Worm (Caenorhabditis elegans) whole organism, young adult: ENCODE measurements around the gene Y62H9A.16.
A peak's percentile ranks its signal among the peaks of the same experiment; 100 is the strongest.

Experiments used
- B0019.2 ChIP-seq: fragments of 200-800 bp; sonication (Bioruptor generic); conservative IDR thresholded peaks from 2 replicates; pipeline ENCODE4 v1.3.6; 2022; ENCODE audit warnings: missing genetic modification reagents, missing genetic modification characterization, missing compliant biosample characterization
- B0035.1 ChIP-seq: sonication (generic microtip); optimal IDR thresholded peaks from 2 replicates; lab custom pipeline; 2016; ENCODE audit warnings: missing genetic modification characterization, mild to moderate bottlenecking, missing compliant biosample characterization, missing genotype, missing genetic modification reagents
- B0261.1 ChIP-seq: sonication (generic microtip); optimal IDR thresholded peaks from 2 replicates; lab custom pipeline; 2016; ENCODE audit warnings: mild to moderate bottlenecking, missing genetic modification characterization, moderate library complexity, missing compliant biosample characterization
- B0336.3 ChIP-seq: fragments of 200-800 bp; sonication (Bioruptor generic); IDR thresholded peaks from 2 replicates; pipeline ENCODE4 v1.3.6; 2022; ENCODE audit warnings: missing genetic modification characterization, missing compliant biosample characterization
- C06A6.2 ChIP-seq: fragments of 200-800 bp; sonication (Bioruptor generic); conservative IDR thresholded peaks from 2 replicates; pipeline ENCODE4 v1.3.6; 2022; ENCODE audit warnings: missing genetic modification characterization, missing compliant biosample characterization
- D2030.7 ChIP-seq: fragments of 200-800 bp; sonication (Bioruptor generic); IDR thresholded peaks from 2 replicates; pipeline ENCODE4 v1.3.6; 2022; ENCODE audit warnings: missing genetic modification reagents, missing genetic modification characterization, missing compliant biosample characterization
- F22D6.2 ChIP-seq: sonication (generic microtip); optimal IDR thresholded peaks from 2 replicates; lab custom pipeline; 2016; ENCODE audit warnings: mild to moderate bottlenecking, missing genetic modification characterization, missing compliant biosample characterization
- F33H1.4 ChIP-seq: fragments of 200-800 bp; sonication (Bioruptor generic); IDR thresholded peaks from 2 replicates; pipeline ENCODE4 v1.3.6; 2022; ENCODE audit warnings: missing genetic modification reagents, missing genetic modification characterization, missing compliant biosample characterization
- F52B5.7 ChIP-seq: sonication (generic microtip); optimal IDR thresholded peaks from 2 replicates; lab custom pipeline; 2016; ENCODE audit warnings: mild to moderate bottlenecking, missing genetic modification characterization, missing compliant biosample characterization
- F57A8.1 ChIP-seq: fragments of 200-800 bp; sonication (Bioruptor generic); optimal IDR thresholded peaks from 2 replicates; lab custom pipeline; 2018; ENCODE audit warnings: mild to moderate bottlenecking, missing genetic modification characterization, moderate library complexity, missing compliant biosample characterization
- K11D2.4 ChIP-seq: fragments of 200-800 bp; sonication (Bioruptor generic); IDR thresholded peaks from 2 replicates; pipeline ENCODE4 v1.3.6; 2022; ENCODE audit warnings: missing genetic modification reagents, missing genetic modification characterization, missing compliant biosample characterization
- K12H6.12 ChIP-seq: fragments of 200-800 bp; sonication (Bioruptor generic); optimal IDR thresholded peaks from 2 replicates; lab custom pipeline; 2018; ENCODE audit warnings: mild to moderate bottlenecking, missing genetic modification characterization, missing compliant biosample characterization
- T07F8.4 ChIP-seq: sonication (generic microtip); optimal IDR thresholded peaks from 2 replicates; lab custom pipeline; 2016; ENCODE audit warnings: mild to moderate bottlenecking, missing genetic modification characterization, moderate library complexity, missing compliant biosample characterization
- Y53G8AR.9 ChIP-seq: fragments of 200-800 bp; sonication (Bioruptor generic); conservative IDR thresholded peaks from 2 replicates; pipeline ENCODE4 v1.3.6; 2022; ENCODE audit warnings: missing genetic modification reagents, missing genetic modification characterization, missing compliant biosample characterization
- Y56A3A.18 ChIP-seq: fragments of 200-800 bp; sonication (Bioruptor generic); IDR thresholded peaks from 2 replicates; pipeline ENCODE4 v1.3.6; 2022; ENCODE audit warnings: missing genetic modification reagents, missing genetic modification characterization, missing compliant biosample characterization
- Y67H2A.10 ChIP-seq: fragments of 200-800 bp; sonication (Bioruptor generic); conservative IDR thresholded peaks from 2 replicates; pipeline ENCODE4 v1.3.6; 2022; ENCODE audit warnings: missing genetic modification reagents, missing genetic modification characterization, missing compliant biosample characterization
- Y79H2A.3 ChIP-seq: fragments of 200-800 bp; sonication (Bioruptor generic); conservative IDR thresholded peaks from 2 replicates; pipeline ENCODE4 v1.3.6; 2022; ENCODE audit warnings: missing genetic modification reagents, missing genetic modification characterization, missing compliant biosample characterization
- akir-1 ChIP-seq: fragments of 200-800 bp; sonication (Bioruptor generic); optimal IDR thresholded peaks from 2 replicates; lab custom pipeline; 2018; ENCODE audit warnings: mild to moderate bottlenecking, missing genetic modification characterization, moderate library complexity, missing compliant biosample characterization
- ama-1 ChIP-seq, 3 experiments: fragments of 150-350 bp in 1 of 3; sonication (generic microtip) in 2 of 3; optimal IDR thresholded peaks; 2 replicates each; lab custom pipeline; 2014 to 2018; ENCODE audit warnings: missing biosample characterization in 2 of 3, missing genetic modification characterization in 2 of 3, missing genetic modification reagents in 2 of 3
- aptf-2 ChIP-seq: fragments of 200-800 bp; sonication (Bioruptor generic); conservative IDR thresholded peaks from 2 replicates; pipeline ENCODE4 v1.3.6; 2022; ENCODE audit warnings: missing genetic modification reagents, missing genetic modification characterization, missing compliant biosample characterization
- atf-7 ChIP-seq: sonication (generic microtip); optimal IDR thresholded peaks from 2 replicates; lab custom pipeline; 2017; ENCODE audit warnings: mild to moderate bottlenecking, missing genetic modification characterization, missing compliant biosample characterization
- attf-6 ChIP-seq: fragments of 200-800 bp; sonication (Bioruptor generic); IDR thresholded peaks from 2 replicates; pipeline ENCODE4 v1.3.6; 2022; ENCODE audit warnings: missing genetic modification reagents, missing genetic modification characterization, missing compliant biosample characterization
- bed-1 ChIP-seq: fragments of 200-800 bp; sonication (Bioruptor generic); IDR thresholded peaks from 2 replicates; pipeline ENCODE4 v1.3.6; 2022; ENCODE audit warnings: missing genetic modification reagents, missing genetic modification characterization, missing compliant biosample characterization
- cebp-2 ChIP-seq: fragments of 200-800 bp; sonication (Bioruptor generic); IDR thresholded peaks from 2 replicates; pipeline ENCODE4 v1.3.6; 2022; ENCODE audit warnings: missing genetic modification characterization, missing compliant biosample characterization
- ceh-58 ChIP-seq: fragments of 200-800 bp; sonication (Bioruptor generic); IDR thresholded peaks from 2 replicates; pipeline ENCODE4 v1.3.6; 2022; ENCODE audit warnings: missing genetic modification characterization, missing compliant biosample characterization
- ceh-91 ChIP-seq: fragments of 200-800 bp; sonication (Bioruptor generic); IDR thresholded peaks from 2 replicates; pipeline ENCODE4 v1.3.6; 2022; ENCODE audit warnings: missing genetic modification reagents, missing genetic modification characterization, missing compliant biosample characterization
- chd-7 ChIP-seq: sonication (generic microtip); optimal IDR thresholded peaks from 2 replicates; lab custom pipeline; 2016; ENCODE audit warnings: mild to moderate bottlenecking, missing genetic modification characterization, moderate library complexity, missing compliant biosample characterization
- dpff-1 ChIP-seq: sonication (generic microtip); optimal IDR thresholded peaks from 2 replicates; lab custom pipeline; 2017; ENCODE audit warnings: mild to moderate bottlenecking, missing genetic modification characterization, missing compliant biosample characterization
- ets-4 ChIP-seq: fragments of 200-800 bp; sonication (Bioruptor generic); optimal IDR thresholded peaks from 2 replicates; lab custom pipeline; 2018; ENCODE audit warnings: mild to moderate bottlenecking, missing genetic modification characterization, missing compliant biosample characterization
- gei-17 ChIP-seq: fragments of 200-800 bp; sonication (Bioruptor generic); optimal IDR thresholded peaks from 2 replicates; lab custom pipeline; 2018; ENCODE audit warnings: mild to moderate bottlenecking, missing genetic modification characterization, missing compliant biosample characterization
- him-1 ChIP-seq: sonication (generic microtip); optimal IDR thresholded peaks from 2 replicates; lab custom pipeline; 2016; ENCODE audit warnings: missing genotype, missing genetic modification reagents, missing genetic modification characterization, missing compliant biosample characterization
- hmg-1.2 ChIP-seq: fragments of 200-800 bp; sonication (Bioruptor generic); IDR thresholded peaks from 2 replicates; pipeline ENCODE4 v1.3.6; 2022; ENCODE audit warnings: missing genetic modification reagents, missing genetic modification characterization, missing compliant biosample characterization
- hrde-1 ChIP-seq: sonication (generic microtip); optimal IDR thresholded peaks from 2 replicates; lab custom pipeline; 2016; ENCODE audit warnings: missing genetic modification characterization, mild to moderate bottlenecking, missing compliant biosample characterization, moderate library complexity, missing genotype, missing genetic modification reagents, borderline replicate concordance
- let-526 ChIP-seq: fragments of 200-800 bp; sonication (Bioruptor generic); IDR thresholded peaks from 2 replicates; pipeline ENCODE4 v1.3.6; 2022; ENCODE audit warnings: missing genetic modification reagents, missing genetic modification characterization, missing compliant biosample characterization
- lsl-1 ChIP-seq: fragments of 200-800 bp; sonication (Bioruptor generic); optimal IDR thresholded peaks from 2 replicates; lab custom pipeline; 2018; ENCODE audit warnings: mild to moderate bottlenecking, missing genetic modification characterization, moderate library complexity, missing compliant biosample characterization
- lsy-27 ChIP-seq: sonication (generic microtip); optimal IDR thresholded peaks from 2 replicates; lab custom pipeline; 2017; ENCODE audit warnings: missing genetic modification characterization, mild to moderate bottlenecking, missing compliant biosample characterization, antibody characterized with exemption, missing genotype, borderline replicate concordance; ENCODE audit not compliant: insufficient read depth
- mel-28 ChIP-seq: sonication (generic microtip); optimal IDR thresholded peaks from 2 replicates; lab custom pipeline; 2016; ENCODE audit warnings: borderline replicate concordance, mild to moderate bottlenecking, missing genetic modification characterization, missing compliant biosample characterization
- mxl-1 ChIP-seq: sonication (generic microtip); optimal IDR thresholded peaks from 2 replicates; lab custom pipeline; 2016; ENCODE audit warnings: missing genetic modification characterization, missing compliant biosample characterization
- nfya-1 ChIP-seq: sonication (generic microtip); optimal IDR thresholded peaks from 2 replicates; lab custom pipeline; 2017; ENCODE audit warnings: antibody characterized with exemption, missing compliant biosample characterization, missing genetic modification characterization, borderline replicate concordance; ENCODE audit not compliant: insufficient read depth
- nhr-27 ChIP-seq: fragments of 200-800 bp; sonication (Bioruptor generic); optimal IDR thresholded peaks from 2 replicates; lab custom pipeline; 2018; ENCODE audit warnings: mild to moderate bottlenecking, missing genetic modification characterization, moderate library complexity, missing compliant biosample characterization
- rcor-1 ChIP-seq: fragments of 200-800 bp; sonication (Bioruptor generic); IDR thresholded peaks from 2 replicates; pipeline ENCODE4 v1.3.6; 2022; ENCODE audit warnings: missing genetic modification reagents, missing genetic modification characterization, missing compliant biosample characterization
- rpc-1 ChIP-seq, 2 experiments: fragments of 150-350 bp in 1 of 2; sonication (generic microtip) in 1 of 2; optimal IDR thresholded peaks; 2 replicates each; lab custom pipeline; 2014 to 2018; ENCODE audit warnings: missing biosample characterization in 1 of 2, missing genetic modification characterization in 1 of 2, missing genetic modification reagents in 1 of 2, missing genotype in 1 of 2
- snpc-1.3 ChIP-seq: sonication (generic microtip); optimal IDR thresholded peaks from 2 replicates; lab custom pipeline; 2017; ENCODE audit warnings: missing genetic modification characterization, mild to moderate bottlenecking, missing compliant biosample characterization, antibody characterized with exemption, moderate library complexity, missing genotype, missing genetic modification reagents; ENCODE audit not compliant: insufficient read depth
- somi-1 ChIP-seq: fragments of 200-800 bp; sonication (Bioruptor generic); optimal IDR thresholded peaks from 2 replicates; lab custom pipeline; 2018; ENCODE audit warnings: mild to moderate bottlenecking, missing genetic modification characterization, missing compliant biosample characterization
- tbp1 ChIP-seq: fragments of 200-800 bp; sonication (Bioruptor generic); optimal IDR thresholded peaks from 2 replicates; lab custom pipeline; 2018; ENCODE audit warnings: mild to moderate bottlenecking, missing genetic modification characterization, missing compliant biosample characterization
- ztf-25 ChIP-seq: fragments of 200-800 bp; sonication (Bioruptor generic); IDR thresholded peaks from 2 replicates; pipeline ENCODE4 v1.3.6; 2022; ENCODE audit warnings: missing genetic modification reagents, missing genetic modification characterization, missing compliant biosample characterization

Gene Y62H9A.16

ce11 chrX:11934933-11935332 is 16.8 kb downstream of the Y62H9A.16 start (continued):
- TF ChIP-seq F57A8.1: no peak
- TF ChIP-seq atf-7 (tag; lab: Kevin White, UChicago): peak; percentile 32
- TF ChIP-seq Y79H2A.3 (GFP tag; lab: Robert Waterston, UW): no peak
- no peak for TF ChIP-seq ets-4 (GFP tag; lab: Kevin White, UChicago)
- TF ChIP-seq hrde-1 (tag; lab: Kevin White, UChicago): peak; percentile 18
- TF ChIP-seq F22D6.2 (tag; lab: Kevin White, UChicago): peak; percentile 31
- TF ChIP-seq nfya-1 (tag; lab: Kevin White, UChicago): no peak
- TF ChIP-seq somi-1 (GFP tag; lab: Kevin White, UChicago): peak; percentile 68
- no peak for TF ChIP-seq ceh-58 (GFP tag; lab: Robert Waterston, UW)
- no peak for TF ChIP-seq lsy-27 (tag; lab: Kevin White, UChicago)
- peak; percentile 66; the same call in 1 of the 2 replicates for TF ChIP-seq B0336.3 (GFP tag; lab: Robert Waterston, UW)
- TF ChIP-seq mel-28 (tag; lab: Kevin White, UChicago): peak; percentile 39
- TF ChIP-seq bed-1 (GFP tag; lab: Robert Waterston, UW): no peak
- TF ChIP-seq F33H1.4 (GFP tag; lab: Robert Waterston, UW): no peak
- TF ChIP-seq ztf-25 (GFP tag; lab: Robert Waterston, UW): peak; percentile 84; the same call in 1 of the 2 replicates
- TF ChIP-seq Y53G8AR.9 (GFP tag; lab: Robert Waterston, UW): 0 out of 2 replicates have a peak, but pooled peaks have one; percentile 36
- TF ChIP-seq nhr-27 (tag; lab: Kevin White, UChicago): no peak
- TF ChIP-seq him-1 (tag; lab: Kevin White, UChicago): peak; percentile 91
- TF ChIP-seq chd-7 (tag; lab: Kevin White, UChicago): peak; percentile 37
- TF ChIP-seq tbp1: peak; percentile 96
- TF ChIP-seq B0035.1 (tag; lab: Kevin White, UChicago): no peak
- peak; percentile 66 for TF ChIP-seq F52B5.7
- TF ChIP-seq rcor-1: peak; percentile 81
- TF ChIP-seq lsl-1: peak; percentile 4
- TF ChIP-seq gei-17 (GFP tag; lab: Kevin White, UChicago): peak; percentile 89
- no peak for TF ChIP-seq ceh-91 (GFP tag; lab: Robert Waterston, UW)
- no peak for TF ChIP-seq akir-1 (GFP tag; lab: Kevin White, UChicago)
- TF ChIP-seq K11D2.4 (GFP tag; lab: Robert Waterston, UW): peak; percentile 81
- TF ChIP-seq T07F8.4 (tag; lab: Kevin White, UChicago): peak; percentile 25
- TF ChIP-seq aptf-2 (GFP tag; lab: Robert Waterston, UW): 0 out of 2 replicates have a peak, but pooled peaks have one; percentile 42
- TF ChIP-seq rpc-1 (optimal IDR thresholded peaks at IDR 0.05; lab: Kevin White, UChicago): peak; percentile 82
- peak; percentile 86 for TF ChIP-seq rpc-1 (tag; optimal IDR thresholded peaks at IDR 0.05; lab: Kevin White, UChicago)
- peak; percentile 83 for TF ChIP-seq D2030.7 (GFP tag; lab: Robert Waterston, UW)
- no peak for TF ChIP-seq B0019.2 (GFP tag; lab: Robert Waterston, UW)
- no peak for TF ChIP-seq Y67H2A.10
- TF ChIP-seq ama-1 (optimal IDR thresholded peaks at IDR 0.05; lab: Kevin White, UChicago): no peak
- TF ChIP-seq ama-1 (GFP tag; optimal IDR thresholded peaks at IDR 0.05; lab: Kevin White, UChicago): peak in 1 of 2 experiments; percentile 25
- peak; percentile 76; the same call in 1 of the 2 replicates for TF ChIP-seq Y56A3A.18 (GFP tag; lab: Robert Waterston, UW)
- peak; percentile 90 for TF ChIP-seq B0261.1
- TF ChIP-seq C06A6.2 (GFP tag; lab: Robert Waterston, UW): no peak
- no peak for TF ChIP-seq dpff-1
- TF ChIP-seq hmg-1.2 (GFP tag; lab: Robert Waterston, UW): peak; percentile 82
- peak; percentile 19 for TF ChIP-seq K12H6.12
- no peak for TF ChIP-seq cebp-2
- TF ChIP-seq snpc-1.3 (tag; lab: Kevin White, UChicago): peak; percentile 84
- peak; percentile 31 for TF ChIP-seq mxl-1
- TF ChIP-seq let-526 (GFP tag; lab: Robert Waterston, UW): 0 out of 2 replicates have a peak, but pooled peaks have one; percentile 35
- TF ChIP-seq attf-6 (GFP tag; lab: Robert Waterston, UW): 0 out of 2 replicates have a peak, but pooled peaks have one; percentile 12
